Worm (Caenorhabditis elegans): ENCODE measurements around the gene alh-5.

DNA sequence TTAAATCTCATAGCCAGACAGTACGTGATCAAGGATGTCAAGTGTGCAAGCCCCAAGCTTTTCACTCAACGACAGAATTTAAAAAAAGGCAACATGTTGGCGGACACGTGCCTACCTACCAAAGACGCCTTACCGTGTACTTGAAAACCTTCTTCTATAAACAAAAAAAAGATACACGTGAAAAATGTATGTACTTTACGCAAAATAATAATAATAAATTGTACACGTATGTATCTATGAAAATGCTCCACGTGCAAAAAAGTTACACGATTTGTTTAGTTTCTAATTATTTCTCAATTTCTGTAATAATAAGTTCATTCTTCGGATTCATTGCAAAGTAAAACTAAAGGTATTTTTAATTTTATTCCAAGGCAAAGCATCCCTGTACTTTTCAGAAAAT is 5.3 kb upstream of the alh-5 start, which contains the start of gene cysl-4:
- TF ChIP-seq ama-1 (optimal IDR thresholded peaks at IDR 0.05) (no peak), pes-1 (GFP tag; IDR thresholded peaks at IDR 0.05) (no peak), hmg-4 (GFP tag; optimal IDR thresholded peaks at IDR 0.05) (no peak), ceh-36 (tag; optimal IDR thresholded peaks at IDR 0.05) (no peak), scrt-1 (GFP tag; IDR thresholded peaks at IDR 0.05) (no peak), hmbx-1 (tag; optimal IDR thresholded peaks at IDR 0.05) (no peak), tbx-37 (GFP tag; conservative IDR thresholded peaks at IDR 0.05) (no peak), hnd-1 (tag; optimal IDR thresholded peaks at IDR 0.05) (no peak), ets-7 (tag; optimal IDR thresholded peaks at IDR 0.05) (no peak), ceh-13 (GFP tag; optimal IDR thresholded peaks at IDR 0.05) (no peak), aly-1 (tag; optimal IDR thresholded peaks at IDR 0.05) (no peak), sea-1 (GFP tag; conservative IDR thresholded peaks at IDR 0.05) (no peak)
